Fruit fly (Drosophila melanogaster): ENCODE results near the gene CG44008.
A peak's percentile ranks its signal among the peaks of the same experiment; 100 is the strongest.

CG44008 gene

DNA sequence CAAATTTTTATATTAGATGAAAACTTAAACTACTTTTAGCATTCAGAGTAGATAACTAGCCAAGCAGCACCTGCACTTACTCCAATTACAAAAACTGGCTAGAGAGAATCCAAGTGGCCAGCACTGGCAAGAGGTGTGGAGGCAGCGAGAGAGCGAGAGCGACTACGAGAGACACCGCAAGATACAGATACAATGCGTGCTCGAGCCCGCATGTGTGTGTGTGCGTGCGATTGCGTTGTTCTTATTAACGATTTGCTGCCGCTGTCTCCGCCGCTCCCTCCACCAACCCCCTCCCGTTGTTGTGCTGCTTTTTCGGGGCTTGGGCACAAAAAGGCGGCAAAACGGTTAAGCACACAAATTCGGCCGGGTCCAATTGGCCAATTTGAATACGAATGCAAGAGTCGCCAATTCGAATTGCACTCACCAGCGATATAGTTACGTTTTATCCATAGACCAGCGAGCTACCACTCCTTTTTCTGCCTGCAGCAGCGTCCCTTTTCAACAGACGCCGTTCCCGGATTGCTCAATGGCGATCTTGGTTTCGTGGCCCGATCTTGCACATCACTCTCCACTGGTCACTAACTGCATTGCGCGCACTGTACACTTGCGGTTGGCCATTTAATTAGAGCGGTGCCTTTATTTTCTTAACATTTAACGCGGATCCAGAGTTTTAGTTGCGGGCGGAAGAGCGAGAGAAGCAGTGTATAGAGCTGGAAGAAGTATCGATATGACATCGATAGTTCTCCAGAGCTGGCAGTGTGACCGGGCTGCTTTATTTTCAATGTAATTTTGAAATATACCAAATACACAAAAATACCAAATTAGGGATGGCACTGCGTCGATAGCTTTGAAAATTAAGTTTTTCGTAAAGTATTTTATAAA, 33.3 kb downstream of the CG44008 start, which contains the start of gene crol:
Gene crol, minus strand, starts transcription at position 737 of the 882 bp plus-strand sequence.
- TF ChIP-seq Hnf4 (GFP tag; optimal IDR thresholded peaks at IDR 0.05) (peak; percentile 33), sage (GFP tag; optimal IDR thresholded peaks at IDR 0.05) (no peak), Mio (GFP tag; optimal IDR thresholded peaks at IDR 0.05) (no peak), psq (GFP tag; optimal IDR thresholded peaks at IDR 0.05) (peak; percentile 78), brk (GFP tag; optimal IDR thresholded peaks at IDR 0.05) (no peak), fru (GFP tag; optimal IDR thresholded peaks at IDR 0.05) (no peak), dsf (GFP tag; optimal IDR thresholded peaks at IDR 0.05; ENCODE audit: borderline replicate concordance) (peak; percentile 0), Hr78 (GFP tag; optimal IDR thresholded peaks at IDR 0.05) (no peak), foxo (GFP tag; optimal IDR thresholded peaks at IDR 0.05) (no peak), rgr (GFP tag; optimal IDR thresholded peaks at IDR 0.05) (no peak), CG9705 (GFP tag; optimal IDR thresholded peaks at IDR 0.05) (peak; percentile 19), OdsH (GFP tag; optimal IDR thresholded peaks at IDR 0.05) (no peak), dl (GFP tag; optimal IDR thresholded peaks at IDR 0.05; ENCODE audit: insufficient read depth in 1 of 2, partially characterized antibody in 2 of 2) (peak; percentile 74 to 81), Jra (GFP tag; optimal IDR thresholded peaks at IDR 0.05) (no peak), Dfd (GFP tag; optimal IDR thresholded peaks at IDR 0.05) (no peak), lola (GFP tag; optimal IDR thresholded peaks at IDR 0.05) (no peak), dmrt93B (GFP tag; optimal IDR thresholded peaks at IDR 0.05) (no peak), jim (GFP tag; optimal IDR thresholded peaks at IDR 0.05) (peak; percentile 84), CrebA (GFP tag; optimal IDR thresholded peaks at IDR 0.05; ENCODE audit: borderline replicate concordance) (no peak), usp (GFP tag; optimal IDR thresholded peaks at IDR 0.05) (no peak), HLH106 (tag; optimal IDR thresholded peaks at IDR 0.05) (peak; percentile 8), ey (GFP tag; optimal IDR thresholded peaks at IDR 0.05) (no peak), Myc (optimal IDR thresholded peaks at IDR 0.05) (peak; percentile 85), tai (GFP tag; optimal IDR thresholded peaks at IDR 0.05) (no peak), Dif (GFP tag; optimal IDR thresholded peaks at IDR 0.05; ENCODE audit: partially characterized antibody) (peak; percentile 79), br (GFP tag; optimal IDR thresholded peaks at IDR 0.05) (peak; percentile 3), pan (optimal IDR thresholded peaks at IDR 0.05) (no peak), Abd-B (GFP tag; optimal IDR thresholded peaks at IDR 0.05) (no peak), GATAd (GFP tag; optimal IDR thresholded peaks at IDR 0.05) (no peak), sv (GFP tag; optimal IDR thresholded peaks at IDR 0.05) (no peak), h (GFP tag; optimal IDR thresholded peaks at IDR 0.05) (peak; percentile 29), N (GFP tag; optimal IDR thresholded peaks at IDR 0.05) (no peak), CG32264 (GFP tag; optimal IDR thresholded peaks at IDR 0.05) (no peak), Rel (GFP tag; optimal IDR thresholded peaks at IDR 0.05) (no peak), Rel (tag; optimal IDR thresholded peaks at IDR 0.05) (peak; percentile 95), Sp1 (GFP tag; optimal IDR thresholded peaks at IDR 0.05) (no peak), Vsx2 (GFP tag; optimal IDR thresholded peaks at IDR 0.05; ENCODE audit: partially characterized antibody) (peak; percentile 58), Hr83 (GFP tag; optimal IDR thresholded peaks at IDR 0.05; ENCODE audit: poor library complexity, severe bottlenecking) (peak; percentile 38), woc (GFP tag; optimal IDR thresholded peaks at IDR 0.05) (peak; percentile 76)

DNA sequence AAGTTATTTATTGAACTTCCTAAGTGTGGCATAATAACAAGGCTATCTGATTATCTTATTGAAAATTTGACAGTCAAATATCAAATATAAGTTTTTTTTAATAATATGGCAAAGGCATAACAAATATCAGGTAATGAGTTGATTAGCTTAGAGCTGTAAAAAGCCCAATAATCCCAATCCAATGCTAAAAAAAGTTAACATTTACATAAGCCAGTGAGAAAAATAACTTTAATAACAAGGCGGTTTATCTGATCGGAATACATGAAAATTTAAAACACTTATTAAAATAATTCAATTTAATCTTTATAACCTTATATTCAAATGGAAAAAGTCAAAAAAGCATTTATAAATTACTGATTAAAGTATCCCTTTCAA, 33.9 kb downstream of the CG44008 start:
- TF ChIP-seq brk (GFP tag; optimal IDR thresholded peaks at IDR 0.05) (no peak), Dfd (GFP tag; optimal IDR thresholded peaks at IDR 0.05) (no peak), pan (optimal IDR thresholded peaks at IDR 0.05) (no peak), Myc (optimal IDR thresholded peaks at IDR 0.05) (peak; percentile 100), CrebA (GFP tag; optimal IDR thresholded peaks at IDR 0.05; ENCODE audit: borderline replicate concordance) (no peak)

All from whole organism, wandering third instar larva.